Worm (Caenorhabditis elegans): Measurements from ENCODE around the gene Y51H4A.938.

Gene Y51H4A.938

DNA sequence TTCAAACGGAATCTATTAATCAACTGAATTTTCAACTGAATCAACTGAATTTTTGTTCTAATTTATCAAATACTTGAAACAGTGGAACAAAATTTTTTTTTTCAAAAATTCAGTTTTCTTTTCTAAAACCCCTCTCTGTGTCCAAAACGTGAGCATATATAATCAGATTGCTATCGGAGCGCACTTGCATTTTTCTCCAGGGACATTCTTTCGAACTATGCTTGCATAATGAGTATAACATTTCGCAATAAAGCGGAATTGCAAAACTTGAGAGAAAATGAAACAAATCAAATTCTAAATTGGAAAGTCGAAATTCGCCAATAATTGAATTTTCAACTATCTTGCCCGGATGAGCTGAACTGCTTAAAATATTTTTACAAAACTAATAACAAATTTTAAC is 4.9 kb upstream of the Y51H4A.938 start:
- no peak for TF ChIP-seq mls-2 (tag; optimal IDR thresholded peaks at IDR 0.05)
- peak; percentile 87 for TF ChIP-seq ces-1 (GFP tag; optimal IDR thresholded peaks at IDR 0.05)

DNA sequence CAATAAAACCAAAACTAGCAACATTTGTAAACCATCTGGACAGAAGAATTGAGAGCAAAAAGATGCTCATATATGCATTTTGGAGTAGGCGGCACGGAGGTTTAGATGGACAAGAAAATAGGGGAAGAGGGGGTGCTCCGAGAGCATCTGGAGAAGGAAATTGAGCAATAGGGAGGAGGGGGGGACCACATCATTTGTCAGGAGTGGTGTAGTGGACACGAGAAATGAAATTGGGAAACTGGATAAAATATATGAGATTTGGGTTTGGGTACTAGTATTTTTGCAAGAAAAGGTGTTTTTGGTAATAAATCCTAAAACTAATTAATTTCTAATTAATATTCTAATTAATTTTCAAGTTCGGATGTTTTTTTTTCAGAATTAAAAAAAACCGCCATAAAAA is 3.8 kb upstream of the Y51H4A.938 start, which contains the start of gene Y51H4A.1:
Gene Y51H4A.1, minus strand, starts transcription at position 127 of the 400 bp plus-strand sequence.
- TF ChIP-seq ces-1 (GFP tag; optimal IDR thresholded peaks at IDR 0.05), result peak; percentile 74
- no peak for TF ChIP-seq ceh-39 (tag; optimal IDR thresholded peaks at IDR 0.05)

DNA sequence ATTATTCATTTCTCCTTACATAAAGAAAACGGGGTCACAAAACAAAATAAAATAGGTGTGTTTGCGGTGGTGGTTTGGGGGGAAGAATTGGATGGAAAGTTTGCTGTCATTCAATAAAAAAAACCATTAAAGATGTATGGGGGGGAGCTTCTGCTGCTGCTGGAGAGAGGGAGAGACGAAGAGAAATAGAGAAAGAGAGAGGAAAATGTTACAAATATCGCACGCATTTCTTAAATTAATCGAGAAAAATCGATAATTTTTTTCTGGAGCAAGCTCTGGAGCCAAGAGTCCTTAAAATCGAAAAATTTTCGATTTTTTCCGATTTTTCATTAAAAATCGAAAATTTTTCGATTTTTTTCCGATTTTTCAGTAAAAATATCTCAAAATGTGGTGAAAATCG is 1.8 kb downstream of the Y51H4A.938 start:
- TF ChIP-seq pha-4 (tag; optimal IDR thresholded peaks at IDR 0.05) (no peak), blmp-1 (tag; optimal IDR thresholded peaks at IDR 0.05) (no peak), ces-1 (GFP tag; optimal IDR thresholded peaks at IDR 0.05) (no peak), unc-120 (tag; optimal IDR thresholded peaks at IDR 0.05; ENCODE audit: poor library complexity, severe bottlenecking) (no peak), snpc-4 (tag; optimal IDR thresholded peaks at IDR 0.05) (no peak), elt-1 (tag; optimal IDR thresholded peaks at IDR 0.05; ENCODE audit: borderline replicate concordance, insufficient read depth) (no peak), ztf-11 (tag; optimal IDR thresholded peaks at IDR 0.05) (no peak)

DNA sequence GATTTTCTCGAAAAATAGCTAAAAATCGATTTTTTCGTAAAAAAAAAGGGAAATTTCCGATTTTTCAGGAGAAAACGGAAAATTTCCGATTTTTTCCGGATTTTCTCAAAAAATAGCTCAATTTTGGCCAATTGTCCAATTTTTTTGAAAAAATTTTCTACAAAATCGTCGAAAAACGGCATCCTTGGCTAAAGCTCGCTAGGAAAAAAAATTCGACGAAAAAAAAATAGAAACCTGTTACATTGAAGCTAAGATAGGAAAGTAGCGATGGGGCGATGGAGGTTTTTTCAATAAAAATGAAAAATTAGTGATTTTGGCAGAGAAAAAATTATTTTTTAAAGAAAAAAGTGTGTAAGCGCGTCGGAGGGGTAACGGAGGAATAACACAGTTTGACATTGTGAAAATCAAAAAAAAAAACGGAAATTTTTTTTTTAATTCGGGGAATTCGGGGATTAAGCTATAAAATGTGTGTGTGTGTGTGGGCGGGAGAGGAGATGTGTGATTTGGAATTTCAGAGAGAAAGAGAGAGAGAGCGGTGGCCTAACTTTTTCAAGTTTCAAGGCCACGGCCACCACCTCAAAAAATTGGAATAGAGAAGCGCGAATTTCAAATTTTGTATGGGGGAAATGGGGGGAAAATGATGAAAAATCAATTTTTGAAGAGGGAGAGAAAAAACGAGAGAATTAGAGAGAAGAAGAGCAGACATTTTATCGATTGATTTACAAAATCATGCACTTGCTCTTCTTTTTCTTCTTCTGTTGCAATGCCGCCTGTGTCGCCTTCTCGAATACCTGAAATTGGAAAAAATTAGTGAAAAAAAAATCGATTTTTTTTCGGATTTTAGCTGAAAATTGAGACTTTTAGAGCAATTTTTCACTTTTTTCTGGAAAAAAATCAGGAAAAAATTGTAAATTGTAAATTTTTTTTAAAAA is 2.6 kb downstream of the Y51H4A.938 start:
- TF ChIP-seq M03D4.4 (tag; optimal IDR thresholded peaks at IDR 0.05) (no peak), ces-1 (GFP tag; optimal IDR thresholded peaks at IDR 0.05) (no peak), ztf-11 (tag; optimal IDR thresholded peaks at IDR 0.05) (no peak), mab-5 (tag; optimal IDR thresholded peaks at IDR 0.05) (no peak), zip-8 (tag; optimal IDR thresholded peaks at IDR 0.05) (no peak), lin-13 (tag; optimal IDR thresholded peaks at IDR 0.05) (no peak), ham-2 (GFP tag; optimal IDR thresholded peaks at IDR 0.05) (no peak), elt-3 (tag; optimal IDR thresholded peaks at IDR 0.05) (no peak), lin-32 (GFP tag; optimal IDR thresholded peaks at IDR 0.05) (no peak), drap-1 (GFP tag; optimal IDR thresholded peaks at IDR 0.05) (no peak), sptf-1 (tag; optimal IDR thresholded peaks at IDR 0.05) (no peak), unc-62 (GFP tag; optimal IDR thresholded peaks at IDR 0.05) (no peak), nhr-12 (tag; optimal IDR thresholded peaks at IDR 0.05) (no peak), snpc-4 (tag; optimal IDR thresholded peaks at IDR 0.05) (no peak)

DNA sequence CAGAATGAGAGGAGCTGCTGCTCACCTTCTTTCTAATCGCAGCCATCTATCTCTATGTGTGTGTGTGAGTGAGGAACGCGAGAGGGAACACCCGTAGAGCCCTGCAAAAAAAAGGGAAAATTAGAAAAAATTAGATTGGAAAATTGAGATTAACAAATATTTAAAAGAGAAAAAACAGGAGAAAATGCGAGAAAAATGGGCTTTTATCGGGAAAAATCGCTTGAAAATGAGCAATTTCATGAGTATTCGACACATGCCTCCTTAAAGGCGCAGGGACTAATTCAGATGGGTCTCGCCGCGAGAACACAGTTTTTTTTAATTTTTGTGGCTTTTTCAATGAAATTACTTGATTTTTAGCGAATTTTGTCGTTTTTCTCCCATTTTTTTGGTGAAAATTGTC is 7.9 kb downstream of the Y51H4A.938 start, which contains the start of gene rho-1:
Gene rho-1, minus strand, starts transcription at position 101 of the 400 bp plus-strand sequence.
- TF ChIP-seq nhr-28 (tag; optimal IDR thresholded peaks at IDR 0.05) (no peak), pha-4 (tag; optimal IDR thresholded peaks at IDR 0.05) (no peak), blmp-1 (tag; optimal IDR thresholded peaks at IDR 0.05) (no peak)

DNA sequence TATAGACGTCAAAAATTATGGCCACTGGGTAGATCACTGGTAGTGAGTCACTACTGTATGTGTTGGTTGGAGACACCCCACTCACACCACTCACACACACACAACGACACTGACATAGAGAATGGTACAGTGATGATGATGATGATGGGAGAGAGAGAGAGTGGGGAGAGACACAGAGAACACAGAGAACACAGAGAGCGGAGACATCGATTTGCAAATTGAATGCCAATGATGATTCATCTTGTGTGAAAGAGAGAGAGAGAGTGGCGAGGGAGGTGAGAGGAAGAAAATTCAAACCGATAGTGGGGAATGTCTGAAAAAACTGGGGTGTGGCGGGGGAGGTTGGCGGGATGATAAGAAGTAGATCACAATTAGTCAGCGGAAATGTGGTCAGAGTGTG is 9.0 kb downstream of the Y51H4A.938 start:
- TF ChIP-seq nhr-28 (tag; optimal IDR thresholded peaks at IDR 0.05) (no peak), lin-13 (tag; optimal IDR thresholded peaks at IDR 0.05) (no peak), snpc-4 (tag; optimal IDR thresholded peaks at IDR 0.05) (no peak), ceh-39 (tag; optimal IDR thresholded peaks at IDR 0.05) (peak; percentile 40), ces-1 (GFP tag; optimal IDR thresholded peaks at IDR 0.05) (peak; percentile 32), drap-1 (GFP tag; optimal IDR thresholded peaks at IDR 0.05) (no peak), ztf-11 (tag; optimal IDR thresholded peaks at IDR 0.05) (no peak), ceh-83 (GFP tag; optimal IDR thresholded peaks at IDR 0.05) (no peak), nhr-237 (tag; optimal IDR thresholded peaks at IDR 0.05) (no peak), ceh-43 (GFP tag; optimal IDR thresholded peaks at IDR 0.05) (no peak), M03D4.4 (tag; optimal IDR thresholded peaks at IDR 0.05) (no peak), blmp-1 (tag; optimal IDR thresholded peaks at IDR 0.05) (no peak), unc-62 (GFP tag; optimal IDR thresholded peaks at IDR 0.05) (peak; percentile 15), cnd-1 (tag; optimal IDR thresholded peaks at IDR 0.05) (peak; percentile 41), nhr-2 (tag; optimal IDR thresholded peaks at IDR 0.05) (peak; percentile 4), mls-2 (tag; optimal IDR thresholded peaks at IDR 0.05) (no peak), tbx-8 (GFP tag; optimal IDR thresholded peaks at IDR 0.05) (no peak), ham-2 (GFP tag; optimal IDR thresholded peaks at IDR 0.05) (no peak), nhr-12 (tag; optimal IDR thresholded peaks at IDR 0.05) (no peak), unc-39 (tag; optimal IDR thresholded peaks at IDR 0.05) (no peak)
